Worm (Caenorhabditis elegans): ENCODE results near the gene C09E8.6.

- TF ChIP-seq ama-1 (optimal IDR thresholded peaks at IDR 0.05) = no peak
- TF ChIP-seq aly-1 (tag; optimal IDR thresholded peaks at IDR 0.05) = no peak
- TF ChIP-seq hnd-1 (tag; optimal IDR thresholded peaks at IDR 0.05) = no peak
- TF ChIP-seq ets-7 (tag; optimal IDR thresholded peaks at IDR 0.05) = no peak
- no peak for TF ChIP-seq tra-4 (tag; optimal IDR thresholded peaks at IDR 0.05)
- TF ChIP-seq sea-1 (GFP tag; conservative IDR thresholded peaks at IDR 0.05) = no peak
- TF ChIP-seq ceh-36 (tag; optimal IDR thresholded peaks at IDR 0.05) = no peak
- no peak for TF ChIP-seq tbx-37 (GFP tag; conservative IDR thresholded peaks at IDR 0.05)
- no peak for TF ChIP-seq flt-1 (GFP tag; IDR thresholded peaks at IDR 0.05)
Measured at ce11 chrII:556185-556584, at the start of gene C09E8.6, which contains the start of gene C09E8.1.
